Worm (Caenorhabditis elegans) whole organism, late embryonic: ENCODE data around the gene hex-1.

Source experiments
- ceh-22 ChIP-seq: sonication (generic microtip); optimal IDR thresholded peaks from 2 replicates; lab custom pipeline; 2017; ENCODE audit warnings: missing biosample characterization, missing genetic modification characterization
- ceh-30 ChIP-seq: fragments of 150-350 bp; optimal IDR thresholded peaks from 2 replicates; lab custom pipeline; 2014; ENCODE audit warnings: missing biosample characterization, missing genetic modification characterization
- elt-2 ChIP-seq: sonication (generic microtip); optimal IDR thresholded peaks from 2 replicates; lab custom pipeline; 2016; ENCODE audit warnings: missing genetic modification reagents, missing genetic modification characterization, missing compliant biosample characterization
- lim-6 ChIP-seq: sonication (generic microtip); optimal IDR thresholded peaks from 2 replicates; lab custom pipeline; 2016; ENCODE audit warnings: missing genetic modification characterization, missing compliant biosample characterization
- lin-11 ChIP-seq: fragments of 200-800 bp; sonication (Bioruptor generic); optimal IDR thresholded peaks from 2 replicates; lab custom pipeline; 2018; ENCODE audit warnings: mild to moderate bottlenecking, missing genetic modification characterization, missing compliant biosample characterization
- nhr-11 ChIP-seq: fragments of 150-350 bp; optimal IDR thresholded peaks from 2 replicates; lab custom pipeline; 2014; ENCODE audit warnings: missing biosample characterization, missing genetic modification characterization
- pha-4 ChIP-seq: fragments of 150-350 bp; optimal IDR thresholded peaks from 2 replicates; lab custom pipeline; 2018; ENCODE audit warnings: missing biosample characterization, missing genetic modification reagents, missing genetic modification characterization
- rnt-1 ChIP-seq: sonication (generic microtip); optimal IDR thresholded peaks from 2 replicates; lab custom pipeline; 2016; ENCODE audit warnings: missing genetic modification characterization, missing compliant biosample characterization
- sox-4 ChIP-seq: sonication (generic microtip); optimal IDR thresholded peaks from 2 replicates; lab custom pipeline; 2017; ENCODE audit warnings: mild to moderate bottlenecking, missing genetic modification characterization, inconsistent platforms, missing compliant biosample characterization

ce11 chrX:2203760-2204159 is 17.2 kb upstream of the hex-1 start, which contains the start of gene T24C12.3:
- TF ChIP-seq elt-2 (peak; percentile 97), lim-6 (tag; lab: Kevin White, UChicago) (no peak), ceh-30 (no peak), lin-11 (no peak), pha-4 (tag; lab: Kevin White, UChicago) (no peak), nhr-11 (tag; lab: Kevin White, UChicago) (no peak), sox-4 (no peak), ceh-22 (tag; lab: Kevin White, UChicago) (no peak), rnt-1 (tag; lab: Kevin White, UChicago) (no peak)
